Worm (Caenorhabditis elegans) whole organism, young adult: ENCODE measurements around the gene Y37H2A.1.

ENCODE experiments used
- T07F8.4 ChIP-seq: sonication (generic microtip); optimal IDR thresholded peaks from 2 replicates; lab custom pipeline; 2016; ENCODE audit warnings: mild to moderate bottlenecking, missing genetic modification characterization, moderate library complexity, missing compliant biosample characterization
- ama-1 ChIP-seq, 3 experiments: fragments of 150-350 bp in 1 of 3; sonication (generic microtip) in 2 of 3; optimal IDR thresholded peaks; 2 replicates each; lab custom pipeline; 2014 to 2018; ENCODE audit warnings: missing biosample characterization in 2 of 3, missing genetic modification characterization in 2 of 3, missing genetic modification reagents in 2 of 3
- cebp-1 ChIP-seq, 2 experiments: fragments of 200-800 bp in 1 of 2; sonication (Bioruptor generic) in 1 of 2; sonication (generic microtip) in 1 of 2; IDR thresholded peaks in 1 of 2; optimal IDR thresholded peaks in 1 of 2; 2 replicates each; pipeline versions ENCODE4 v1.3.6 to Lab custom; 2017 to 2022; ENCODE audit warnings: missing compliant biosample characterization in 2 of 2, missing genetic modification characterization in 2 of 2, mild to moderate bottlenecking in 1 of 2, missing genetic modification reagents in 1 of 2, moderate library complexity in 1 of 2
- pbrm-1 ChIP-seq: fragments of 200-800 bp; sonication (Bioruptor generic); IDR thresholded peaks from 2 replicates; pipeline ENCODE4 v1.3.6; 2022; ENCODE audit warnings: missing genetic modification reagents, missing genetic modification characterization, missing compliant biosample characterization

DNA sequence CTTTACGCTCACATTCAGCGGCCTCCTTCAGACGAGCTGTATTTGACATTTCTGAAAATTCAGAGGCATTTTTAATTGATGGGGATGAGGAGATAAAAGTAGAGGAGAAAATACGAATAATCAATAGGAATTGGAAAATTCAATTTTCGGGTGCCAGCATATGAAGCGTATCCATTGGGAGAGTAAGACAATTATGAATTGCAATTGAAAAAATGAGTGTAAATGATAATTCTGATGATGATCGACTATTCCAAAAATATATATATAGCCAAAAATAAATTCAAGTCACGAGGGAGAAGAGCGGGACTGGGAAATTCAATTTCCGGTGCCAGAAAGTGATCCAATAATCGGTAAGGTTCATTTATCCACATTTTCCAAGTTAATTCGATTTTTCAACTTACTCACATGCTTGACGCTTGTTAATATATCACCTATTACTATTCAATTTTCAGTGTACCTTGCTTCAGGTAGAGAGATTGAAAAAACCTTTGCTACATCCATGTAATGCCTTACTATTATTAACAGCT is 41.7 kb upstream of the Y37H2A.1 start, which contains the start of gene Y59A8B.8:
- TF ChIP-seq ama-1 (optimal IDR thresholded peaks at IDR 0.05; lab: Kevin White, UChicago) (no peak), ama-1 (GFP tag; optimal IDR thresholded peaks at IDR 0.05; lab: Kevin White, UChicago) (no peak), cebp-1 (GFP tag; IDR thresholded peaks at IDR 0.05; lab: Robert Waterston, UW) (no peak), cebp-1 (tag; optimal IDR thresholded peaks at IDR 0.05; lab: Kevin White, UChicago) (no peak), T07F8.4 (tag; lab: Kevin White, UChicago) (no peak), pbrm-1 (GFP tag; lab: Robert Waterston, UW) (no peak)
